Fruit fly (Drosophila melanogaster) whole organism, prepupa: ENCODE measurements around the gene siz.

ENCODE experiments used
- Blimp-1 ChIP-seq: fragments of 200-800 bp; sonication (Bioruptor generic); optimal IDR thresholded peaks from 3 replicates; lab custom pipeline; 2017; ENCODE audit warnings: missing biosample characterization, missing genetic modification characterization, mild to moderate bottlenecking, moderate library complexity, missing genetic modification reagents
- CG10631 ChIP-seq: fragments of 200-800 bp; sonication (Bioruptor generic); optimal IDR thresholded peaks from 2 replicates; lab custom pipeline; 2016; ENCODE audit warnings: missing biosample characterization, missing genetic modification characterization
- CG10669 ChIP-seq: fragments of 200-800 bp; sonication (Bioruptor generic); optimal IDR thresholded peaks from 3 replicates; lab custom pipeline; 2018; ENCODE audit warnings: missing biosample characterization, mild to moderate bottlenecking, missing genetic modification characterization, moderate library complexity
- CG11902 ChIP-seq: fragments of 200-800 bp; sonication (Bioruptor generic); optimal IDR thresholded peaks from 3 replicates; lab custom pipeline; 2016; ENCODE audit warnings: missing biosample characterization, missing genetic modification characterization
- CG15336 ChIP-seq: fragments of 200-800 bp; sonication (Bioruptor generic); IDR thresholded peaks from 2 replicates; pipeline ENCODE4 v1.3.6; 2022; ENCODE audit warnings: missing biosample characterization, missing genetic modification characterization
- CG16779 ChIP-seq: fragments of 200-800 bp; sonication (Bioruptor generic); optimal IDR thresholded peaks from 3 replicates; lab custom pipeline; 2017; ENCODE audit warnings: missing biosample characterization, mild to moderate bottlenecking, missing genetic modification characterization
- CG3032 ChIP-seq: fragments of 200-800 bp; optimal IDR thresholded peaks from 2 replicates; lab custom pipeline; 2019; ENCODE audit warnings: missing biosample characterization, mild to moderate bottlenecking, missing genetic modification characterization, moderate library complexity
- CG31627 ChIP-seq: fragments of 200-800 bp; sonication (Bioruptor generic); optimal IDR thresholded peaks from 3 replicates; lab custom pipeline; 2016; ENCODE audit warnings: missing biosample characterization, missing genetic modification characterization
- CG32006 ChIP-seq: fragments of 200-800 bp; sonication (Bioruptor generic); optimal IDR thresholded peaks from 3 replicates; lab custom pipeline; 2017; ENCODE audit warnings: missing biosample characterization, mild to moderate bottlenecking, missing genetic modification characterization
- CG34406 ChIP-seq: fragments of 200-800 bp; sonication (Bioruptor generic); optimal IDR thresholded peaks from 3 replicates; lab custom pipeline; 2016; ENCODE audit warnings: missing biosample characterization, missing genetic modification characterization
- CG6163 ChIP-seq: fragments of 200-800 bp; sonication (Bioruptor generic); IDR thresholded peaks from 3 replicates; pipeline ENCODE4 v1.3.6; 2022; ENCODE audit warnings: missing biosample characterization, missing genetic modification characterization
- CG6276 ChIP-seq: fragments of 200-800 bp; sonication (Bioruptor generic); optimal IDR thresholded peaks from 2 replicates; lab custom pipeline; 2017; ENCODE audit warnings: missing biosample characterization, mild to moderate bottlenecking, missing genetic modification characterization
- CG6808 ChIP-seq: fragments of 200-800 bp; sonication (Bioruptor generic); optimal IDR thresholded peaks from 3 replicates; lab custom pipeline; 2017; ENCODE audit warnings: missing biosample characterization, missing genetic modification characterization, mild to moderate bottlenecking, moderate library complexity, missing genetic modification reagents
- CG6854 ChIP-seq: fragments of 200-800 bp; sonication (Bioruptor generic); optimal IDR thresholded peaks from 2 replicates; lab custom pipeline; 2017; ENCODE audit warnings: missing biosample characterization, mild to moderate bottlenecking, missing genetic modification characterization
- CG8119 ChIP-seq: fragments of 200-800 bp; sonication (Bioruptor generic); IDR thresholded peaks from 3 replicates; pipeline ENCODE4 v1.3.6; 2022; ENCODE audit warnings: missing biosample characterization, missing genetic modification characterization
- CG8319 ChIP-seq: fragments of 200-800 bp; sonication (Bioruptor generic); optimal IDR thresholded peaks from 3 replicates; lab custom pipeline; 2016; ENCODE audit warnings: missing biosample characterization, missing genetic modification characterization
- CG9139 ChIP-seq: fragments of 200-800 bp; sonication (Bioruptor generic); optimal IDR thresholded peaks from 3 replicates; lab custom pipeline; 2017; ENCODE audit warnings: missing biosample characterization, mild to moderate bottlenecking, missing genetic modification characterization
- Eip75B ChIP-seq: fragments of 200-800 bp; sonication (Bioruptor generic); optimal IDR thresholded peaks from 3 replicates; lab custom pipeline; 2016; ENCODE audit warnings: missing biosample characterization, missing genetic modification characterization
- Eip93F ChIP-seq: fragments of 200-800 bp; sonication (Bioruptor generic); optimal IDR thresholded peaks from 2 replicates; lab custom pipeline; 2016; ENCODE audit warnings: missing biosample characterization, mild to moderate bottlenecking, missing genetic modification characterization
- Ets21C ChIP-seq: fragments of 200-800 bp; sonication (Bioruptor generic); optimal IDR thresholded peaks from 3 replicates; lab custom pipeline; 2016; ENCODE audit warnings: missing biosample characterization, missing genetic modification characterization
- Gug ChIP-seq: fragments of 200-800 bp; sonication (Bioruptor generic); IDR thresholded peaks from 2 replicates; pipeline ENCODE4 v1.3.6; 2022; ENCODE audit warnings: missing biosample characterization, missing genetic modification characterization
- Lpt ChIP-seq: fragments of 200-800 bp; sonication (Bioruptor generic); optimal IDR thresholded peaks from 3 replicates; lab custom pipeline; 2016; ENCODE audit warnings: missing biosample characterization, missing genetic modification characterization
- OdsH ChIP-seq: fragments of 200-800 bp; sonication (Bioruptor generic); optimal IDR thresholded peaks from 3 replicates; lab custom pipeline; 2016; ENCODE audit warnings: missing biosample characterization, missing genetic modification characterization
- Smox ChIP-seq: fragments of 200-800 bp; sonication (Bioruptor generic); optimal IDR thresholded peaks from 3 replicates; lab custom pipeline; 2016; ENCODE audit warnings: missing biosample characterization, missing genetic modification characterization
- Sox15 ChIP-seq: fragments of 200-800 bp; sonication (Bioruptor generic); optimal IDR thresholded peaks from 3 replicates; lab custom pipeline; 2016; ENCODE audit warnings: missing biosample characterization, missing genetic modification characterization
- achi ChIP-seq: fragments of 200-800 bp; sonication (Bioruptor generic); optimal IDR thresholded peaks from 3 replicates; lab custom pipeline; 2016; ENCODE audit warnings: missing biosample characterization, missing genetic modification characterization
- acj6 ChIP-seq: fragments of 200-800 bp; sonication (Bioruptor generic); optimal IDR thresholded peaks from 3 replicates; lab custom pipeline; 2016; ENCODE audit warnings: missing biosample characterization, missing genetic modification characterization
- cyc ChIP-seq: fragments of 200-800 bp; sonication (Bioruptor generic); optimal IDR thresholded peaks from 3 replicates; lab custom pipeline; 2016; ENCODE audit warnings: missing biosample characterization, missing genetic modification characterization
- dac ChIP-seq: fragments of 200-800 bp; sonication (Bioruptor generic); optimal IDR thresholded peaks from 2 replicates; lab custom pipeline; 2017; ENCODE audit warnings: missing biosample characterization, mild to moderate bottlenecking, missing genetic modification characterization
- eg ChIP-seq: fragments of 200-800 bp; sonication (Bioruptor generic); IDR thresholded peaks from 3 replicates; pipeline ENCODE4 v1.3.6; 2022; ENCODE audit warnings: missing biosample characterization, missing genetic modification characterization
- fd59A ChIP-seq: fragments of 200-800 bp; sonication (Bioruptor generic); optimal IDR thresholded peaks from 2 replicates; lab custom pipeline; 2017; ENCODE audit warnings: missing biosample characterization, mild to moderate bottlenecking, missing genetic modification characterization, missing genetic modification reagents
- fkh ChIP-seq: fragments of 200-800 bp; sonication (Bioruptor generic); optimal IDR thresholded peaks from 3 replicates; lab custom pipeline; 2017; ENCODE audit warnings: missing biosample characterization, mild to moderate bottlenecking, missing genetic modification characterization, moderate library complexity
- net ChIP-seq: fragments of 200-800 bp; sonication (Bioruptor generic); optimal IDR thresholded peaks from 3 replicates; lab custom pipeline; 2016; ENCODE audit warnings: missing biosample characterization, missing genetic modification characterization
- pdm3 ChIP-seq: fragments of 200-800 bp; sonication (Bioruptor generic); optimal IDR thresholded peaks from 3 replicates; lab custom pipeline; 2016; ENCODE audit warnings: missing biosample characterization, missing genetic modification characterization
- salr ChIP-seq, 2 experiments: fragments of 200-800 bp; sonication (Bioruptor generic); optimal IDR thresholded peaks; 3 replicates each; lab custom pipeline; 2016 to 2018; ENCODE audit warnings: missing biosample characterization in 2 of 2, missing genetic modification characterization in 2 of 2, mild to moderate bottlenecking in 1 of 2
- ss ChIP-seq, 2 experiments: fragments of 200-800 bp; sonication (Bioruptor generic); optimal IDR thresholded peaks; 2 replicates in 1 of 2; 3 replicates in 1 of 2; lab custom pipeline; 2017 to 2018; ENCODE audit warnings: mild to moderate bottlenecking in 2 of 2, missing biosample characterization in 2 of 2, missing genetic modification characterization in 2 of 2, moderate library complexity in 1 of 2
- svp ChIP-seq: fragments of 200-800 bp; sonication (Bioruptor generic); peaks from one replicate; lab custom pipeline; 2016; ENCODE audit warnings: missing biosample characterization, missing genetic modification characterization
- topi ChIP-seq: fragments of 200-800 bp; sonication (Bioruptor generic); optimal IDR thresholded peaks from 3 replicates; lab custom pipeline; 2016; ENCODE audit warnings: missing biosample characterization, missing genetic modification characterization
- vri ChIP-seq: fragments of 200-800 bp; sonication (Bioruptor generic); optimal IDR thresholded peaks from 3 replicates; lab custom pipeline; 2016; ENCODE audit warnings: missing biosample characterization, mild to moderate bottlenecking, missing genetic modification characterization

Gene siz

dm6 chr3L:21031093-21031930, 3.0 kb upstream of the siz start, which contains the start of the genes CG10584 and Polr3E (continued):
- TF ChIP-seq CG6808 (peak; percentile 92), CG8119 (GFP tag; lab: Robert Waterston, UW) (peak; percentile 91), Eip75B (GFP tag; lab: Kevin White, UChicago) (peak; percentile 74), CG16779 (peak; percentile 88), Gug (GFP tag; lab: Robert Waterston, UW) (peak; percentile 80), achi (GFP tag; lab: Kevin White, UChicago) (peak; percentile 92), fkh (GFP tag; lab: Kevin White, UChicago) (peak; percentile 70), CG10631 (GFP tag; lab: Kevin White, UChicago) (peak; percentile 94), ss (GFP tag; optimal IDR thresholded peaks at IDR 0.05; lab: Kevin White, UChicago) (peak; percentile 91 to 95), eg (GFP tag; lab: Robert Waterston, UW) (peak; percentile 88), cyc (GFP tag; lab: Kevin White, UChicago) (peak; percentile 74), CG6276 (GFP tag; lab: Kevin White, UChicago) (peak; percentile 96), Ets21C (GFP tag; lab: Kevin White, UChicago) (peak; percentile 61), Blimp-1 (GFP tag; lab: Kevin White, UChicago) (peak; percentile 82), CG32006 (GFP tag; lab: Kevin White, UChicago) (peak; percentile 98), CG6854 (peak; percentile 90), acj6 (GFP tag; lab: Kevin White, UChicago) (peak; percentile 94), CG11902 (peak; percentile 80), pdm3 (peak; percentile 84), dac (peak; percentile 94), CG3032 (peak; percentile 95), CG8319 (GFP tag; lab: Kevin White, UChicago) (peak; percentile 86), Smox (GFP tag; lab: Kevin White, UChicago) (peak; percentile 84), salr (GFP tag; optimal IDR thresholded peaks at IDR 0.05; lab: Kevin White, UChicago) (peak; percentile 72 to 96), Sox15 (peak; percentile 87)

- no peak for TF ChIP-seq svp (GFP tag; lab: Kevin White, UChicago)
- no peak for TF ChIP-seq CG31627
- TF ChIP-seq Eip93F: no peak
- no peak for TF ChIP-seq Lpt
- no peak for TF ChIP-seq eg (GFP tag; lab: Robert Waterston, UW)
- no peak for TF ChIP-seq Smox (GFP tag; lab: Kevin White, UChicago)
- TF ChIP-seq CG11902: no peak
- TF ChIP-seq Blimp-1 (GFP tag; lab: Kevin White, UChicago): no peak
- TF ChIP-seq salr (GFP tag; optimal IDR thresholded peaks at IDR 0.05; lab: Kevin White, UChicago): no peak
- no peak for TF ChIP-seq CG15336 (GFP tag; lab: Robert Waterston, UW)
- TF ChIP-seq acj6 (GFP tag; lab: Kevin White, UChicago): no peak
- TF ChIP-seq CG6163 (GFP tag; lab: Robert Waterston, UW): no peak
- no peak for TF ChIP-seq CG10669 (GFP tag; lab: Kevin White, UChicago)
- TF ChIP-seq topi: no peak
- TF ChIP-seq CG9139 (GFP tag; lab: Kevin White, UChicago): no peak
- TF ChIP-seq, all 60 proteins: peak for 0
Observed at dm6 chr3L:21034103-21034280, 343 bp upstream of the siz start, which contains the start of gene CG10581. Gene CG10581 (minus strand): TSS chr3L:21034203.

DNA sequence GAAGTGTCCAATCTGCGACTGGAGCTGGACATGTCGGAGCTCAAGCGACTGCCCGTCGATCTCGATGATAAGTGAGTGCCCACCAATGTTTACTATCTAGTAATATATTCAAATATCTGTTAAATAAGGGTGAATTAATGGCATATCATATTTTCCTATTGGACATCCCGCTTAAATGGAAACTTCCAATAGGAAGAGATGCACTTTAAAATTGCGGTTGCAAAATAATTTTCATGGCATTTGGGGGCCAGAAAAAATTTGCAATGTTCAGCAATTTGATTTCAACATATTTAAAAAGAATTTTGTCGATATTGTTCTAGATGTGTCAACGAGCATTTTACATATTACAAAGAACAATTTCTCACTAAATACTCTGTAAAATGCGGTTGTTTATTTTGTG, 896 bp downstream of the siz start:
- TF ChIP-seq CG9139 (GFP tag; lab: Kevin White, UChicago) (no peak), dac (no peak), OdsH (no peak), CG32006 (GFP tag; lab: Kevin White, UChicago) (no peak), Eip75B (GFP tag; lab: Kevin White, UChicago) (no peak), CG34406 (GFP tag; lab: Kevin White, UChicago) (no peak), pdm3 (no peak), Lpt (no peak), net (no peak), CG10669 (GFP tag; lab: Kevin White, UChicago) (no peak), Gug (GFP tag; lab: Robert Waterston, UW) (no peak), fd59A (no peak), vri (GFP tag; lab: Kevin White, UChicago) (no peak)
